Fruit fly (Drosophila melanogaster): Measurements from ENCODE around the gene CG43362.

Gene CG43362

dm6 chr2L:18325120-18325581 is 33.9 kb upstream of the CG43362 start (continued):
- TF ChIP-seq CG42726 (GFP tag; IDR thresholded peaks at IDR 0.05; ENCODE audit: partially characterized antibody) (no peak), TFAM (GFP tag; optimal IDR thresholded peaks at IDR 0.05) (no peak), btn (GFP tag; optimal IDR thresholded peaks at IDR 0.05) (peak; percentile 77), Oli (tag; optimal IDR thresholded peaks at IDR 0.05) (peak; percentile 87), CG17385 (GFP tag; optimal IDR thresholded peaks at IDR 0.05) (peak; percentile 79), h (optimal IDR thresholded peaks at IDR 0.05) (no peak), cas (GFP tag; IDR thresholded peaks at IDR 0.05) (no peak), CrebB (tag; optimal IDR thresholded peaks at IDR 0.05) (peak; percentile 76), CG10959 (GFP tag; IDR thresholded peaks at IDR 0.05) (peak; percentile 76; the same call in 1 of the 2 replicates), Abd-B (GFP tag; optimal IDR thresholded peaks at IDR 0.05) (peak; percentile 74), esg (GFP tag; conservative IDR thresholded peaks at IDR 0.05) (peak; percentile 82), NfI (GFP tag; optimal IDR thresholded peaks at IDR 0.05) (peak; percentile 84), Med (GFP tag) (peak; percentile 98), CG4820 (GFP tag; optimal IDR thresholded peaks at IDR 0.05) (peak; percentile 78), lilli (GFP tag; optimal IDR thresholded peaks at IDR 0.05) (peak; percentile 82), CG31365 (tag; optimal IDR thresholded peaks at IDR 0.05) (peak; percentile 34), Fer1 (GFP tag; optimal IDR thresholded peaks at IDR 0.05) (peak; percentile 75), CG33557 (GFP tag; optimal IDR thresholded peaks at IDR 0.05) (peak; percentile 51), CG32532 (GFP tag; IDR thresholded peaks at IDR 0.05) (peak; percentile 53; the same call in 1 of the 2 replicates), trh (GFP tag; optimal IDR thresholded peaks at IDR 0.05) (peak; percentile 55), shn (GFP tag; optimal IDR thresholded peaks at IDR 0.05) (peak; percentile 85), wor (GFP tag; IDR thresholded peaks at IDR 0.05) (peak; percentile 81), CG30020 (tag; optimal IDR thresholded peaks at IDR 0.05) (peak; percentile 53), oc (tag; optimal IDR thresholded peaks at IDR 0.05) (peak; percentile 81), pho (GFP tag; optimal IDR thresholded peaks at IDR 0.05) (peak; percentile 58), crc (GFP tag; optimal IDR thresholded peaks at IDR 0.05) (peak; percentile 77), Opbp (GFP tag; IDR thresholded peaks at IDR 0.05; ENCODE audit: partially characterized antibody) (no peak), Poxn (GFP tag; IDR thresholded peaks at IDR 0.05) (no peak), insv (GFP tag; optimal IDR thresholded peaks at IDR 0.05) (peak in 1 of 2 experiments; percentile 5), CG14441 (GFP tag; IDR thresholded peaks at IDR 0.05) (peak; percentile 88), ci (GFP tag; IDR thresholded peaks at IDR 0.05) (peak; percentile 96), CG18011 (GFP tag; optimal IDR thresholded peaks at IDR 0.05) (peak; percentile 54), lmd (GFP tag; IDR thresholded peaks at IDR 0.05) (peak; percentile 88), CG11560 (tag; IDR thresholded peaks at IDR 0.05) (0 out of 3 replicates have a peak, but pooled peaks have one; percentile 35), CG12219 (GFP tag; optimal IDR thresholded peaks at IDR 0.05) (peak; percentile 85), MBD-R2 (GFP tag; IDR thresholded peaks at IDR 0.05) (peak; percentile 24; the same call in 1 of the 2 replicates), Dip3 (GFP tag; optimal IDR thresholded peaks at IDR 0.05) (peak; percentile 67), CkIIα-i1 (GFP tag; IDR thresholded peaks at IDR 0.05) (peak; percentile 59; the same call in 1 of the 2 replicates), wek (GFP tag; optimal IDR thresholded peaks at IDR 0.05) (peak; percentile 74), CG17186 (GFP tag; optimal IDR thresholded peaks at IDR 0.05) (peak; percentile 38), Hsf (GFP tag; optimal IDR thresholded peaks at IDR 0.05) (peak; percentile 84), Xrp1 (GFP tag; IDR thresholded peaks at IDR 0.05) (peak; percentile 88), odd (GFP tag; optimal IDR thresholded peaks at IDR 0.05) (peak; percentile 57), CG5953 (GFP tag; IDR thresholded peaks at IDR 0.05) (peak; percentile 84), CG7357 (GFP tag; IDR thresholded peaks at IDR 0.05) (peak; percentile 70), sens (GFP tag) (peak; percentile 98), grau (tag; optimal IDR thresholded peaks at IDR 0.05) (peak; percentile 82), CG7372 (GFP tag; IDR thresholded peaks at IDR 0.05) (peak; percentile 63), so (GFP tag; IDR thresholded peaks at IDR 0.05) (peak; percentile 83), lbe (GFP tag; optimal IDR thresholded peaks at IDR 0.05) (no peak), HHEX (GFP tag; optimal IDR thresholded peaks at IDR 0.05) (peak; percentile 79), danr (GFP tag; IDR thresholded peaks at IDR 0.05) (peak; percentile 78)
